Worm (Caenorhabditis elegans) whole organism, L4 larva: ENCODE results near the gene athp-1.

Source experiments
- ceh-82 ChIP-seq: sonication (generic microtip); optimal IDR thresholded peaks from 2 replicates; lab custom pipeline; 2017; ENCODE audit warnings: missing biosample characterization, missing genetic modification characterization
- daf-12 ChIP-seq: fragments of 150-350 bp; optimal IDR thresholded peaks from 2 replicates; lab custom pipeline; 2014; ENCODE audit warnings: missing biosample characterization, missing genetic modification reagents, missing genetic modification characterization
- nhr-76 ChIP-seq: fragments of 150-350 bp; optimal IDR thresholded peaks from 2 replicates; lab custom pipeline; 2014; ENCODE audit warnings: missing biosample characterization, missing genetic modification characterization
- snpc-4 ChIP-seq: fragments of 150-350 bp; optimal IDR thresholded peaks from 2 replicates; lab custom pipeline; 2014; ENCODE audit warnings: missing biosample characterization, missing genetic modification characterization
- unc-62 ChIP-seq, 3 experiments: fragments of 150-350 bp in 1 of 3; sonication (generic microtip); optimal IDR thresholded peaks in 2 of 3; peaks in 1 of 3; 1 replicate in 1 of 3; 2 replicates in 2 of 3; lab custom pipeline; 2014 to 2017; ENCODE audit warnings: missing biosample characterization in 3 of 3, missing genetic modification characterization in 3 of 3, missing genetic modification reagents in 3 of 3, missing genotype in 1 of 3

- no peak for TF ChIP-seq daf-12
- TF ChIP-seq ceh-82 (tag; lab: Kevin White, UChicago): no peak
- no peak for TF ChIP-seq unc-62 (GFP tag; optimal IDR thresholded peaks at IDR 0.05 in 1 of 2; lab: Kevin White, UChicago)
- no peak for TF ChIP-seq unc-62 (tag; optimal IDR thresholded peaks at IDR 0.05; lab: Kevin White, UChicago)
- no peak for TF ChIP-seq nhr-76
- no peak for TF ChIP-seq snpc-4 (tag; lab: Kevin White, UChicago)
These were observed at the start of gene athp-1 for ce11 chrIII:10881462-10881861.
